Worm (Caenorhabditis elegans): Measurements from ENCODE around the gene R08E5.1.

- TF ChIP-seq ama-1 (optimal IDR thresholded peaks at IDR 0.05) (no peak), flt-1 (GFP tag; IDR thresholded peaks at IDR 0.05) (no peak), B0310.2 (tag; optimal IDR thresholded peaks at IDR 0.05) (no peak), pes-1 (GFP tag; IDR thresholded peaks at IDR 0.05) (no peak), hnd-1 (tag; optimal IDR thresholded peaks at IDR 0.05) (no peak), ceh-13 (GFP tag; optimal IDR thresholded peaks at IDR 0.05) (no peak), hmbx-1 (tag; optimal IDR thresholded peaks at IDR 0.05) (no peak), tbx-37 (GFP tag; conservative IDR thresholded peaks at IDR 0.05) (no peak), aly-1 (tag; optimal IDR thresholded peaks at IDR 0.05) (no peak), tbx-11 (GFP tag; IDR thresholded peaks at IDR 0.05) (no peak)
Measured at ce11 chrV:3805499-3805898, 34.2 kb upstream of the R08E5.1 start, which contains the start of gene R08F11.4.

All from whole organism, early embryonic.